Fruit fly (Drosophila melanogaster) whole organism, embryonic: ENCODE data around the gene wam.

ENCODE experiments used
- Bdp1 ChIP-seq: fragments of 200-800 bp; sonication (Bioruptor generic); optimal IDR thresholded peaks from 3 replicates; lab custom pipeline; 2016; ENCODE audit warnings: missing biosample characterization, missing genetic modification characterization
- Bteb2 ChIP-seq: fragments of 200-800 bp; sonication (Bioruptor generic); optimal IDR thresholded peaks from 2 replicates; lab custom pipeline; 2016; ENCODE audit warnings: missing biosample characterization, missing genetic modification characterization
- CG10979 ChIP-seq: fragments of 200-800 bp; sonication (Bioruptor generic); optimal IDR thresholded peaks from 2 replicates; lab custom pipeline; 2018; ENCODE audit warnings: missing biosample characterization, mild to moderate bottlenecking, missing genetic modification characterization, moderate library complexity
- CG1233 ChIP-seq: fragments of 200-800 bp; sonication (Bioruptor generic); optimal IDR thresholded peaks from 4 replicates; lab custom pipeline; 2018; ENCODE audit warnings: missing biosample characterization, mild to moderate bottlenecking, missing genetic modification characterization
- CG12391 ChIP-seq: fragments of 200-800 bp; sonication (Bioruptor generic); optimal IDR thresholded peaks from 3 replicates; lab custom pipeline; 2018; ENCODE audit warnings: missing biosample characterization, mild to moderate bottlenecking, missing genetic modification characterization, moderate library complexity
- CG13424 ChIP-seq: fragments of 200-800 bp; sonication (Bioruptor generic); optimal IDR thresholded peaks from 2 replicates; lab custom pipeline; 2019; ENCODE audit warnings: missing biosample characterization, mild to moderate bottlenecking, missing genetic modification characterization, moderate library complexity
- CG16863 ChIP-seq: fragments of 200-800 bp; sonication (Bioruptor generic); optimal IDR thresholded peaks from 3 replicates; lab custom pipeline; 2016; ENCODE audit warnings: missing biosample characterization, missing genetic modification characterization
- CG17361 ChIP-seq: fragments of 200-800 bp; sonication (Bioruptor generic); IDR thresholded peaks from 3 replicates; pipeline ENCODE4 v1.3.6; 2022; ENCODE audit warnings: missing biosample characterization, missing genetic modification characterization
- CG18262 ChIP-seq: fragments of 200-800 bp; optimal IDR thresholded peaks from 3 replicates; lab custom pipeline; 2019; ENCODE audit warnings: missing biosample characterization, mild to moderate bottlenecking, missing genetic modification characterization, moderate library complexity
- CG2875 ChIP-seq: fragments of 200-800 bp; sonication (Bioruptor generic); optimal IDR thresholded peaks from 2 replicates; lab custom pipeline; 2017; ENCODE audit warnings: missing biosample characterization, mild to moderate bottlenecking, missing genetic modification characterization, missing genetic modification reagents
- CG2889 ChIP-seq: fragments of 200-800 bp; sonication (Bioruptor generic); IDR thresholded peaks from 3 replicates; pipeline ENCODE4 v1.3.6; 2022; ENCODE audit warnings: missing biosample characterization, missing genetic modification characterization
- CG3407 ChIP-seq: fragments of 200-800 bp; sonication (Bioruptor generic); optimal IDR thresholded peaks from 2 replicates; lab custom pipeline; 2018; ENCODE audit warnings: missing biosample characterization, mild to moderate bottlenecking, missing genetic modification characterization
- CG3838 ChIP-seq: fragments of 200-800 bp; sonication (Bioruptor generic); optimal IDR thresholded peaks from 3 replicates; lab custom pipeline; 2016; ENCODE audit warnings: missing biosample characterization, missing genetic modification characterization
- CG42726 ChIP-seq: fragments of 200-800 bp; sonication (Bioruptor generic); IDR thresholded peaks from 2 replicates; pipeline ENCODE4 v1.3.6; 2022; ENCODE audit warnings: missing biosample characterization, missing genetic modification characterization; ENCODE audit not compliant: partially characterized antibody
- CG4617 ChIP-seq: fragments of 200-800 bp; sonication (Bioruptor generic); optimal IDR thresholded peaks from 3 replicates; lab custom pipeline; 2016; ENCODE audit warnings: missing biosample characterization, missing genetic modification characterization, borderline replicate concordance
- CG5180 ChIP-seq: fragments of 200-800 bp; sonication (Bioruptor generic); optimal IDR thresholded peaks from 3 replicates; lab custom pipeline; 2017; ENCODE audit warnings: missing biosample characterization, missing genetic modification characterization, mild to moderate bottlenecking, moderate library complexity, missing genetic modification reagents
- CG6654 ChIP-seq: fragments of 200-800 bp; sonication (Bioruptor generic); optimal IDR thresholded peaks from 2 replicates; lab custom pipeline; 2017; ENCODE audit warnings: missing biosample characterization, mild to moderate bottlenecking, missing genetic modification characterization
- CG8388 ChIP-seq: fragments of 200-800 bp; sonication (Bioruptor generic); optimal IDR thresholded peaks from 2 replicates; lab custom pipeline; 2019; ENCODE audit warnings: missing biosample characterization, mild to moderate bottlenecking, missing genetic modification characterization, moderate library complexity
- CG8765 ChIP-seq: fragments of 200-800 bp; sonication (Bioruptor generic); IDR thresholded peaks from 2 replicates; pipeline ENCODE4 v1.3.6; 2022; ENCODE audit warnings: missing biosample characterization, missing genetic modification characterization
- CG8944 ChIP-seq: fragments of 200-800 bp; sonication (Bioruptor generic); optimal IDR thresholded peaks from 3 replicates; lab custom pipeline; 2016; ENCODE audit warnings: missing biosample characterization, missing genetic modification characterization
- CG9215 ChIP-seq: fragments of 200-800 bp; sonication (Bioruptor generic); IDR thresholded peaks from 2 replicates; pipeline ENCODE4 v1.3.6; 2022; ENCODE audit warnings: missing biosample characterization, missing genetic modification characterization
- CG9727 ChIP-seq: fragments of 200-800 bp; sonication (Bioruptor generic); optimal IDR thresholded peaks from 3 replicates; lab custom pipeline; 2017; ENCODE audit warnings: missing biosample characterization, mild to moderate bottlenecking, missing genetic modification characterization
- D19A ChIP-seq: fragments of 200-800 bp; optimal IDR thresholded peaks from 3 replicates; lab custom pipeline; 2019; ENCODE audit warnings: missing biosample characterization, mild to moderate bottlenecking, missing genetic modification characterization, moderate library complexity
- E2f1 ChIP-seq: fragments of 200-800 bp; sonication (Bioruptor generic); IDR thresholded peaks from 2 replicates; pipeline ENCODE4 v1.3.6; 2022; ENCODE audit warnings: missing biosample characterization, missing genetic modification characterization
- E2f2 ChIP-seq: fragments of 200-800 bp; sonication (Bioruptor generic); IDR thresholded peaks from 2 replicates; pipeline ENCODE4 v1.3.6; 2022; ENCODE audit warnings: missing biosample characterization, missing genetic modification characterization
- Kr ChIP-seq: fragments of 200-800 bp; sonication (Bioruptor generic); optimal IDR thresholded peaks from 2 replicates; lab custom pipeline; 2017; ENCODE audit warnings: missing biosample characterization, mild to moderate bottlenecking, missing genetic modification characterization
- Lim3 ChIP-seq: fragments of 200-800 bp; sonication (Bioruptor generic); IDR thresholded peaks from 2 replicates; pipeline ENCODE4 v1.3.6; 2022; ENCODE audit warnings: missing biosample characterization, missing genetic modification characterization
- MTF-1 ChIP-seq: fragments of 200-800 bp; sonication (Bioruptor generic); optimal IDR thresholded peaks from 2 replicates; lab custom pipeline; 2018; ENCODE audit warnings: missing biosample characterization, mild to moderate bottlenecking, missing genetic modification characterization, borderline replicate concordance
- Max ChIP-seq: fragments of 200-800 bp; sonication (Bioruptor generic); optimal IDR thresholded peaks from 2 replicates; lab custom pipeline; 2016; ENCODE audit warnings: missing biosample characterization, mild to moderate bottlenecking, missing genetic modification characterization
- Neu2 ChIP-seq: fragments of 200-800 bp; sonication (Bioruptor generic); optimal IDR thresholded peaks from 3 replicates; lab custom pipeline; 2016; ENCODE audit warnings: missing biosample characterization, missing genetic modification characterization, borderline replicate concordance
- Nf-YC ChIP-seq: fragments of 200-800 bp; optimal IDR thresholded peaks from 3 replicates; lab custom pipeline; 2019; ENCODE audit warnings: missing biosample characterization, mild to moderate bottlenecking, missing genetic modification characterization, moderate library complexity
- Poxn ChIP-seq: fragments of 200-800 bp; sonication (Bioruptor generic); IDR thresholded peaks from 2 replicates; pipeline ENCODE4 v1.3.6; 2022; ENCODE audit warnings: missing biosample characterization, missing genetic modification characterization
- Sry-δ ChIP-seq: fragments of 200-800 bp; sonication (Bioruptor generic); optimal IDR thresholded peaks from 2 replicates; lab custom pipeline; 2016; ENCODE audit warnings: missing biosample characterization, missing genetic modification characterization
- Usf ChIP-seq: fragments of 200-800 bp; sonication (Bioruptor generic); optimal IDR thresholded peaks from 2 replicates; lab custom pipeline; 2017; ENCODE audit warnings: missing genotype, missing biosample characterization, missing genetic modification characterization
- bowl ChIP-seq: fragments of 200-800 bp; sonication (Bioruptor generic); IDR thresholded peaks from 2 replicates; pipeline ENCODE4 v1.3.6; 2022; ENCODE audit warnings: missing biosample characterization, missing genetic modification characterization
- dm ChIP-seq: fragments of 200-800 bp; sonication (Bioruptor generic); optimal IDR thresholded peaks from 3 replicates; lab custom pipeline; 2016; ENCODE audit warnings: missing biosample characterization, missing genetic modification characterization
- dysf ChIP-seq: fragments of 200-800 bp; sonication (Bioruptor generic); IDR thresholded peaks from 3 replicates; pipeline ENCODE4 v1.3.6; 2022; ENCODE audit warnings: missing biosample characterization, missing genetic modification characterization
- grau ChIP-seq: fragments of 200-800 bp; optimal IDR thresholded peaks from 3 replicates; lab custom pipeline; 2019; ENCODE audit warnings: missing biosample characterization, mild to moderate bottlenecking, missing genetic modification characterization, moderate library complexity
- hb ChIP-seq: fragments of 200-800 bp; sonication (Bioruptor generic); IDR thresholded peaks from 3 replicates; pipeline ENCODE4 v1.3.6; 2022; ENCODE audit warnings: missing biosample characterization, missing genetic modification characterization; ENCODE audit not compliant: partially characterized antibody
- inv ChIP-seq: fragments of 200-800 bp; sonication (Bioruptor generic); IDR thresholded peaks from 2 replicates; pipeline ENCODE4 v1.3.6; 2022; ENCODE audit warnings: missing biosample characterization, missing genetic modification characterization; ENCODE audit not compliant: partially characterized antibody
- jumu ChIP-seq: fragments of 200-800 bp; sonication (Bioruptor generic); optimal IDR thresholded peaks from 3 replicates; lab custom pipeline; 2016; ENCODE audit warnings: missing biosample characterization, missing genetic modification characterization
- p53 ChIP-seq: fragments of 200-800 bp; sonication (Bioruptor generic); optimal IDR thresholded peaks from 2 replicates; lab custom pipeline; 2016; ENCODE audit warnings: missing biosample characterization, missing genetic modification characterization
- phol ChIP-seq: fragments of 200-800 bp; sonication (Bioruptor generic); optimal IDR thresholded peaks from 3 replicates; lab custom pipeline; 2018; ENCODE audit warnings: missing biosample characterization, mild to moderate bottlenecking, missing genetic modification characterization, moderate library complexity
- sc ChIP-seq, 3 experiments: fragments of >200 bp in 2 of 3; fragments of 200-800 bp in 1 of 3; sonication (Bioruptor generic) in 1 of 3; optimal IDR thresholded peaks; 2 replicates in 2 of 3; 3 replicates in 1 of 3; lab custom pipeline; 2017; ENCODE audit warnings: mild to moderate bottlenecking in 1 of 3, missing biosample characterization in 1 of 3, missing genetic modification characterization in 1 of 3, missing genetic modification reagents in 1 of 3
- slp2 ChIP-seq: fragments of 200-800 bp; sonication (Bioruptor generic); optimal IDR thresholded peaks from 2 replicates; lab custom pipeline; 2016; ENCODE audit warnings: missing biosample characterization, missing genetic modification characterization
- sob ChIP-seq: fragments of 200-800 bp; sonication (Bioruptor generic); IDR thresholded peaks from 2 replicates; pipeline ENCODE4 v1.3.6; 2022; ENCODE audit warnings: missing biosample characterization, missing genetic modification characterization
- stwl ChIP-seq: fragments of 200-800 bp; sonication (Bioruptor generic); optimal IDR thresholded peaks from 3 replicates; lab custom pipeline; 2018; ENCODE audit warnings: missing biosample characterization, mild to moderate bottlenecking, missing genetic modification characterization, moderate library complexity
- zf30C ChIP-seq: fragments of 200-800 bp; sonication (Bioruptor generic); optimal IDR thresholded peaks from 3 replicates; lab custom pipeline; 2018; ENCODE audit warnings: missing biosample characterization, mild to moderate bottlenecking, missing genetic modification characterization

Gene wam

dm6 chr3R:23332535-23333333 is 44.9 kb upstream of the wam start (continued):
- peak; percentile 75 for TF ChIP-seq CG18262 (tag; lab: Kevin White, UChicago)
- peak; percentile 72 for TF ChIP-seq grau (tag; lab: Kevin White, UChicago)
- TF ChIP-seq CG42726 (GFP tag; lab: Robert Waterston, UW), result no peak
- no peak; the same call in 1 of the 2 replicates for TF ChIP-seq E2f1 (GFP tag; lab: Robert Waterston, UW)
- TF ChIP-seq CG1233 (GFP tag; lab: Kevin White, UChicago), result peak; percentile 39
- TF ChIP-seq Sry-δ, result peak; percentile 11
- peak; percentile 70 for TF ChIP-seq CG9727
- no peak for TF ChIP-seq Bdp1 (GFP tag; lab: Kevin White, UChicago)
- TF ChIP-seq CG13424 (tag; lab: Kevin White, UChicago), result peak; percentile 44
- peak; percentile 24 for TF ChIP-seq slp2 (GFP tag; lab: Kevin White, UChicago)
- no peak for TF ChIP-seq bowl
- peak; percentile 56; the same call in 2 of the 3 replicates for TF ChIP-seq dysf
- no peak for TF ChIP-seq CG8944
- no peak for TF ChIP-seq Lim3 (GFP tag; lab: Robert Waterston, UW)
- TF ChIP-seq Nf-YC, result no peak
- peak; percentile 30 for TF ChIP-seq CG5180 (GFP tag; lab: Kevin White, UChicago)
- TF ChIP-seq Neu2, result no peak
- no peak for TF ChIP-seq Kr (GFP tag; lab: Kevin White, UChicago)
- TF ChIP-seq Max (GFP tag; lab: Kevin White, UChicago), result peak; percentile 63
- TF ChIP-seq zf30C (GFP tag; lab: Kevin White, UChicago), result peak; percentile 59
- TF ChIP-seq p53 (GFP tag; lab: Kevin White, UChicago), result no peak
- peak; percentile 65 for TF ChIP-seq CG12391 (tag; lab: Kevin White, UChicago)
- TF ChIP-seq phol (tag; lab: Kevin White, UChicago), result peak; percentile 76
- TF ChIP-seq Poxn, result no peak
- TF ChIP-seq CG2875 (GFP tag; lab: Kevin White, UChicago), result peak; percentile 72
- no peak for TF ChIP-seq CG4617 (GFP tag; lab: Kevin White, UChicago)
- peak; percentile 78 for TF ChIP-seq CG10979 (tag; lab: Kevin White, UChicago)
- TF ChIP-seq CG3407 (GFP tag; lab: Kevin White, UChicago), result peak; percentile 40
- no peak for TF ChIP-seq sc (optimal IDR thresholded peaks at IDR 0.05; lab: Kevin White, UChicago)
- TF ChIP-seq sc (GFP tag; optimal IDR thresholded peaks at IDR 0.05; lab: Kevin White, UChicago), result peak; percentile 39
- TF ChIP-seq E2f2 (GFP tag; lab: Robert Waterston, UW), result no peak
- TF ChIP-seq Bteb2 (GFP tag; lab: Kevin White, UChicago), result peak; percentile 46
- no peak for TF ChIP-seq Usf (GFP tag; lab: Kevin White, UChicago)
- TF ChIP-seq CG9215 (GFP tag; lab: Robert Waterston, UW), result 0 out of 2 replicates have a peak, but pooled peaks have one; percentile 5
- TF ChIP-seq CG3838, result no peak
- TF ChIP-seq MTF-1 (GFP tag; lab: Kevin White, UChicago), result peak; percentile 57
- peak; percentile 30 for TF ChIP-seq CG6654
- TF ChIP-seq jumu (GFP tag; lab: Kevin White, UChicago), result no peak
- TF ChIP-seq stwl (tag; lab: Kevin White, UChicago), result no peak
- TF ChIP-seq CG8388 (GFP tag; lab: Kevin White, UChicago), result peak; percentile 43
- TF ChIP-seq D19A (tag; lab: Kevin White, UChicago), result peak; percentile 59
- TF ChIP-seq CG8765, result no peak
- peak; percentile 79 for TF ChIP-seq CG17361 (GFP tag; lab: Robert Waterston, UW)
- TF ChIP-seq CG2889, result no peak
- TF ChIP-seq inv (GFP tag; lab: Robert Waterston, UW), result no peak
- no peak for TF ChIP-seq dm (GFP tag; lab: Kevin White, UChicago)
- TF ChIP-seq CG16863 (GFP tag; lab: Kevin White, UChicago), result peak; percentile 24
- TF ChIP-seq hb, result no peak
- TF ChIP-seq sob (GFP tag; lab: Robert Waterston, UW), result peak; percentile 31; the same call in 1 of the 2 replicates
